Fruit fly (Drosophila melanogaster) whole organism, embryonic: ENCODE measurements around the gene CNMa.

Experiments
- Atf-2 ChIP-seq: fragments of 200-800 bp; sonication (Bioruptor generic); optimal IDR thresholded peaks from 2 replicates; lab custom pipeline; 2016; ENCODE audit warnings: missing biosample characterization, missing genetic modification characterization
- Atf6 ChIP-seq: fragments of 200-800 bp; sonication (Bioruptor generic); IDR thresholded peaks from 2 replicates; pipeline ENCODE4 v1.3.6; 2022; ENCODE audit warnings: missing biosample characterization, missing genetic modification characterization
- CG1024 ChIP-seq: fragments of 200-800 bp; sonication (Bioruptor generic); IDR thresholded peaks from 2 replicates; pipeline ENCODE4 v1.3.6; 2022; ENCODE audit warnings: missing biosample characterization, missing genetic modification characterization
- CG10267 ChIP-seq: fragments of 200-800 bp; sonication (Bioruptor generic); optimal IDR thresholded peaks from 2 replicates; lab custom pipeline; 2018; ENCODE audit warnings: missing biosample characterization, mild to moderate bottlenecking, missing genetic modification characterization, moderate library complexity
- CG11247 ChIP-seq: fragments of 200-800 bp; sonication (Bioruptor generic); IDR thresholded peaks from 2 replicates; pipeline ENCODE4 v1.3.6; 2022; ENCODE audit warnings: missing biosample characterization, missing genetic modification characterization
- CG12391 ChIP-seq: fragments of 200-800 bp; sonication (Bioruptor generic); optimal IDR thresholded peaks from 3 replicates; lab custom pipeline; 2018; ENCODE audit warnings: missing biosample characterization, mild to moderate bottlenecking, missing genetic modification characterization, moderate library complexity
- CG13287 ChIP-seq: fragments of 200-800 bp; sonication (Bioruptor generic); IDR thresholded peaks from 2 replicates; pipeline ENCODE4 v1.3.6; 2022; ENCODE audit warnings: missing biosample characterization, missing genetic modification characterization; ENCODE audit not compliant: partially characterized antibody
- CG14860 ChIP-seq: fragments of 200-800 bp; sonication (Bioruptor generic); IDR thresholded peaks from 3 replicates; pipeline ENCODE4 v1.3.6; 2022; ENCODE audit warnings: missing biosample characterization, missing genetic modification characterization; ENCODE audit not compliant: partially characterized antibody
- CG15514 ChIP-seq: fragments of 200-800 bp; sonication (Bioruptor generic); optimal IDR thresholded peaks from 3 replicates; lab custom pipeline; 2017; ENCODE audit warnings: missing biosample characterization, missing genetic modification characterization, mild to moderate bottlenecking, moderate library complexity, missing genetic modification reagents
- CG16779 ChIP-seq: fragments of 200-800 bp; sonication (Bioruptor generic); IDR thresholded peaks from 2 replicates; pipeline ENCODE4 v1.3.6; 2022; ENCODE audit warnings: missing biosample characterization, missing genetic modification characterization
- CG2199 ChIP-seq: fragments of 200-800 bp; sonication (Bioruptor generic); IDR thresholded peaks from 3 replicates; pipeline ENCODE4 v1.3.6; 2022; ENCODE audit warnings: missing biosample characterization, missing genetic modification characterization
- CG3847 ChIP-seq: fragments of 200-800 bp; sonication (Bioruptor generic); IDR thresholded peaks from 2 replicates; pipeline ENCODE4 v1.3.6; 2022; ENCODE audit warnings: missing biosample characterization, missing genetic modification characterization
- CG4707 ChIP-seq: fragments of 200-800 bp; sonication (Bioruptor generic); optimal IDR thresholded peaks from 2 replicates; lab custom pipeline; 2018; ENCODE audit warnings: missing biosample characterization, mild to moderate bottlenecking, missing genetic modification characterization, moderate library complexity
- CG6254 ChIP-seq: fragments of 200-800 bp; sonication (Bioruptor generic); optimal IDR thresholded peaks from 3 replicates; lab custom pipeline; 2017; ENCODE audit warnings: mild to moderate bottlenecking, missing biosample characterization, missing genetic modification reagents, missing genetic modification characterization
- CG6683 ChIP-seq: fragments of 200-800 bp; sonication (Bioruptor generic); optimal IDR thresholded peaks from 2 replicates; lab custom pipeline; 2017; ENCODE audit warnings: missing biosample characterization, mild to moderate bottlenecking, missing genetic modification characterization, missing genetic modification reagents
- CG6813 ChIP-seq: fragments of 200-800 bp; sonication (Bioruptor generic); optimal IDR thresholded peaks from 2 replicates; lab custom pipeline; 2017; ENCODE audit warnings: missing biosample characterization, missing genetic modification characterization, mild to moderate bottlenecking, moderate library complexity, missing genetic modification reagents
- CG7271 ChIP-seq: fragments of 200-800 bp; sonication (Bioruptor generic); optimal IDR thresholded peaks from 2 replicates; lab custom pipeline; 2018; ENCODE audit warnings: missing biosample characterization, mild to moderate bottlenecking, missing genetic modification characterization, moderate library complexity
- CG9437 ChIP-seq: fragments of 200-800 bp; sonication (Bioruptor generic); optimal IDR thresholded peaks from 2 replicates; lab custom pipeline; 2018; ENCODE audit warnings: missing biosample characterization, mild to moderate bottlenecking, missing genetic modification characterization
- CG9817 ChIP-seq: fragments of 200-800 bp; sonication (Bioruptor generic); optimal IDR thresholded peaks from 2 replicates; lab custom pipeline; 2018; ENCODE audit warnings: missing biosample characterization, mild to moderate bottlenecking, missing genetic modification characterization, moderate library complexity
- D ChIP-seq, 2 experiments: fragments of 200-800 bp in 1 of 2; fragments of >200 bp in 1 of 2; sonication (Bioruptor generic) in 1 of 2; optimal IDR thresholded peaks; 2 replicates in 1 of 2; 3 replicates in 1 of 2; lab custom pipeline; 2017; ENCODE audit warnings: mild to moderate bottlenecking in 1 of 2, missing biosample characterization in 1 of 2, missing genetic modification characterization in 1 of 2, missing genetic modification reagents in 1 of 2
- Fer1 ChIP-seq: fragments of 200-800 bp; sonication (Bioruptor generic); optimal IDR thresholded peaks from 2 replicates; lab custom pipeline; 2017; ENCODE audit warnings: missing biosample characterization, mild to moderate bottlenecking, missing genetic modification characterization
- HLH3B ChIP-seq: fragments of 200-800 bp; sonication (Bioruptor generic); IDR thresholded peaks from 2 replicates; pipeline ENCODE4 v1.3.6; 2022; ENCODE audit warnings: missing biosample characterization, missing genetic modification characterization
- Hr51 ChIP-seq, 2 experiments: fragments of 200-800 bp; sonication (Bioruptor generic); optimal IDR thresholded peaks; 2 replicates in 1 of 2; 3 replicates in 1 of 2; lab custom pipeline; 2016 to 2018; ENCODE audit warnings: missing biosample characterization in 2 of 2, missing genetic modification characterization in 2 of 2, mild to moderate bottlenecking in 1 of 2, moderate library complexity in 1 of 2
- Kr ChIP-seq: fragments of 200-800 bp; sonication (Bioruptor generic); optimal IDR thresholded peaks from 2 replicates; lab custom pipeline; 2017; ENCODE audit warnings: missing biosample characterization, mild to moderate bottlenecking, missing genetic modification characterization
- Lpt ChIP-seq: fragments of >200 bp; optimal IDR thresholded peaks from 2 replicates; lab custom pipeline; 2018; ENCODE audit warnings: missing biosample characterization, missing genetic modification characterization
- Mad ChIP-seq: fragments of 200-800 bp; sonication (Bioruptor generic); optimal IDR thresholded peaks from 2 replicates; lab custom pipeline; 2016; ENCODE audit warnings: missing biosample characterization, missing genetic modification characterization
- Nf-YA ChIP-seq: fragments of 200-800 bp; sonication (Bioruptor generic); IDR thresholded peaks from 2 replicates; pipeline ENCODE4 v1.3.6; 2022; ENCODE audit warnings: missing biosample characterization, missing genetic modification characterization
- Optix ChIP-seq: fragments of 200-800 bp; sonication (Bioruptor generic); IDR thresholded peaks from 3 replicates; pipeline ENCODE4 v1.3.6; 2022; ENCODE audit warnings: missing biosample characterization, missing genetic modification characterization
- Ptx1 ChIP-seq: fragments of 200-800 bp; sonication (Bioruptor generic); IDR thresholded peaks from 2 replicates; pipeline ENCODE4 v1.3.6; 2022; ENCODE audit warnings: missing biosample characterization, missing genetic modification characterization
- Rx ChIP-seq: fragments of 200-800 bp; sonication (Bioruptor generic); IDR thresholded peaks from 2 replicates; pipeline ENCODE4 v1.3.6; 2022; ENCODE audit warnings: missing biosample characterization, missing genetic modification characterization
- Side ChIP-seq: fragments of 200-800 bp; sonication (Bioruptor generic); optimal IDR thresholded peaks from 2 replicates; lab custom pipeline; 2016; ENCODE audit warnings: missing biosample characterization, missing genetic modification characterization
- Ssrp ChIP-seq: fragments of 200-800 bp; sonication (Bioruptor generic); optimal IDR thresholded peaks from 2 replicates; lab custom pipeline; 2018; ENCODE audit warnings: missing biosample characterization, mild to moderate bottlenecking, missing genetic modification characterization, moderate library complexity
- Taf1 ChIP-seq: fragments of 200-800 bp; sonication (Bioruptor generic); IDR thresholded peaks from 2 replicates; pipeline ENCODE4 v1.3.6; 2022; ENCODE audit warnings: missing biosample characterization, missing genetic modification characterization
- Xbp1 ChIP-seq: fragments of 200-800 bp; sonication (Bioruptor generic); optimal IDR thresholded peaks from 3 replicates; lab custom pipeline; 2016; ENCODE audit warnings: missing biosample characterization, mild to moderate bottlenecking, missing genetic modification characterization
- ato ChIP-seq: fragments of 200-800 bp; sonication (Bioruptor generic); IDR thresholded peaks from 2 replicates; pipeline ENCODE4 v1.3.6; 2022; ENCODE audit warnings: missing biosample characterization, missing genetic modification characterization; ENCODE audit not compliant: partially characterized antibody
- bcd ChIP-seq: fragments of 200-800 bp; sonication (Bioruptor generic); optimal IDR thresholded peaks from 2 replicates; lab custom pipeline; 2017; ENCODE audit warnings: missing biosample characterization, mild to moderate bottlenecking, missing genetic modification characterization
- dati ChIP-seq: fragments of 200-800 bp; sonication (Bioruptor generic); IDR thresholded peaks from 2 replicates; pipeline ENCODE4 v1.3.6; 2022; ENCODE audit warnings: missing biosample characterization, missing genetic modification characterization
- jumu ChIP-seq: fragments of 200-800 bp; sonication (Bioruptor generic); optimal IDR thresholded peaks from 3 replicates; lab custom pipeline; 2016; ENCODE audit warnings: missing biosample characterization, missing genetic modification characterization
- lola ChIP-seq, 3 experiments: fragments of >200 bp in 2 of 3; fragments of 200-800 bp in 1 of 3; sonication (Bioruptor generic) in 1 of 3; optimal IDR thresholded peaks; 2 replicates each; lab custom pipeline; 2017 to 2019; ENCODE audit warnings: missing biosample characterization in 3 of 3, missing genetic modification characterization in 3 of 3, mild to moderate bottlenecking in 1 of 3, moderate library complexity in 1 of 3
- nerfin-1 ChIP-seq: fragments of 200-800 bp; sonication (Bioruptor generic); optimal IDR thresholded peaks from 3 replicates; lab custom pipeline; 2019; ENCODE audit warnings: missing biosample characterization, mild to moderate bottlenecking, missing genetic modification characterization, moderate library complexity
- pita ChIP-seq: fragments of 200-800 bp; sonication (Bioruptor generic); optimal IDR thresholded peaks from 2 replicates; lab custom pipeline; 2017; ENCODE audit warnings: missing biosample characterization, mild to moderate bottlenecking, missing genetic modification characterization
- pzg ChIP-seq: fragments of 200-800 bp; sonication (Bioruptor generic); optimal IDR thresholded peaks from 3 replicates; lab custom pipeline; 2018; ENCODE audit warnings: missing biosample characterization, mild to moderate bottlenecking, missing genetic modification characterization, moderate library complexity
- rib ChIP-seq: fragments of 200-800 bp; sonication (Bioruptor generic); IDR thresholded peaks from 2 replicates; pipeline ENCODE4 v1.3.6; 2022; ENCODE audit warnings: missing biosample characterization, missing genetic modification characterization
- slbo ChIP-seq: fragments of 200-800 bp; sonication (Bioruptor generic); IDR thresholded peaks from 2 replicates; pipeline ENCODE4 v1.3.6; 2022; ENCODE audit warnings: missing biosample characterization, missing genetic modification characterization
- stc ChIP-seq: fragments of 200-800 bp; sonication (Bioruptor generic); IDR thresholded peaks from 2 replicates; pipeline ENCODE4 v1.3.6; 2022; ENCODE audit warnings: missing biosample characterization, missing genetic modification characterization
- tup ChIP-seq: fragments of 200-800 bp; sonication (Bioruptor generic); optimal IDR thresholded peaks from 2 replicates; lab custom pipeline; 2016; ENCODE audit warnings: missing biosample characterization, mild to moderate bottlenecking, missing genetic modification characterization, moderate library complexity
- unpg ChIP-seq: fragments of 200-800 bp; sonication (Bioruptor generic); optimal IDR thresholded peaks from 3 replicates; lab custom pipeline; 2018; ENCODE audit warnings: missing biosample characterization, mild to moderate bottlenecking, missing genetic modification characterization, moderate library complexity

The CNMa gene

DNA sequence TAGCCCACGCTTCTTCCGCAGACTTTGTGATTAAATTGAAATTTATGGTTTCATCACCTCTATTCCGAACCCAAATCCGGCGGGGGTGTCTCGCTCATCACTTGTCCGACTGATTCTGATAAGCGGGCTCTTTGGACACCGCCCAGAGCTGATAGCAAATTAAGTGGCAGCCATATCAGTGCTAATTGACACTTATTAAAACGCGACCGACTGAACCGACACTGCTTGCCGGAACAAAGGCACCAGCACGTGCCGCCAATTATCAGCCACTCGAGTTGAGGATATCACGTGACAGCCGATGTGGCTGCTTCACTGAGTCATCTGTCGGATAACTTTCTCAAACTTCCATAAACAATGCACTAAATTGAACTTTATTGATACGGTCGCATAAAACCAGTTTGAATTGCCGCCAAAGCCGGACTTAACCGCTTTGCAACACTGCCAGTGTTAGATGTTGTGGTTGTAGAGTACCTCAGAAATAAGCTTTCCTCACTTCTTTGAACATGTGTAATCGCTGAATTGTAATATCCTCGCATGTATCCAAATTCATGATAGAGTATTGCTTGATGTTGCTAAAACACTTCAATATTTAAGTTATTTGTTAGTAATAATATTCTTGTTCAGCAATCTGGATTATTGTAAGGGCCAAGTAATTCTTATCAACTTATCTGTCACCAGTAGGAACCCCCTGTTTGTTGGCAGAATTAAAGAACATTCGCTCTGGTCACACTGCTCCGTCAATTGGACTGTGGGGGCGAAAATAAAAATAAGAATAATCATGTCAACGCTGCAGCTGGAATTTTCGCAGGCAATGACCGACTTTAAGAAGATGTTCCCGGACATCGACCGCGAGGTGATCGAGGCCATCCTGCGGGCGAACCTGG is 1.3 kb upstream of the CNMa start, which contains the start of gene CG12024 (continued):
- TF ChIP-seq CG13287 (GFP tag; lab: Robert Waterston, UW): peak; percentile 15; the same call in 1 of the 2 replicates
- TF ChIP-seq CG16779 (GFP tag; lab: Robert Waterston, UW): no peak
- peak; percentile 41 for TF ChIP-seq CG6683
- TF ChIP-seq HLH3B (GFP tag; lab: Robert Waterston, UW): no peak; the same call in 1 of the 2 replicates
- TF ChIP-seq Xbp1 (GFP tag; lab: Kevin White, UChicago): peak; percentile 82
- peak; percentile 68 for TF ChIP-seq Ptx1 (GFP tag; lab: Robert Waterston, UW)
- TF ChIP-seq Hr51 (GFP tag; optimal IDR thresholded peaks at IDR 0.05; lab: Kevin White, UChicago): peak; percentile 71 to 75
- TF ChIP-seq CG6254: peak; percentile 97
- TF ChIP-seq D (optimal IDR thresholded peaks at IDR 0.05; lab: Kevin White, UChicago): no peak
- peak; percentile 39 for TF ChIP-seq D (GFP tag; optimal IDR thresholded peaks at IDR 0.05; lab: Kevin White, UChicago)
- peak; percentile 55; the same call in 1 of the 2 replicates for TF ChIP-seq Atf6 (GFP tag; lab: Robert Waterston, UW)
- TF ChIP-seq Nf-YA: no peak
- 0 out of 2 replicates have a peak, but pooled peaks have one; percentile 7 for TF ChIP-seq Rx (GFP tag; lab: Robert Waterston, UW)
- peak in 2 of 3 experiments; percentile 62 to 90 for TF ChIP-seq lola (GFP tag; optimal IDR thresholded peaks at IDR 0.05; lab: Kevin White, UChicago)
- TF ChIP-seq ato (GFP tag; lab: Robert Waterston, UW): no peak
- peak; percentile 63 for TF ChIP-seq Atf-2 (GFP tag; lab: Kevin White, UChicago)
- no peak for TF ChIP-seq CG6813
- TF ChIP-seq CG14860 (GFP tag; lab: Robert Waterston, UW): no peak
- peak; percentile 8; the same call in 1 of the 2 replicates for TF ChIP-seq CG11247
- no peak for TF ChIP-seq Lpt (GFP tag; lab: Kevin White, UChicago)
- TF ChIP-seq CG12391 (tag; lab: Kevin White, UChicago): peak; percentile 85
- peak; percentile 66 for TF ChIP-seq Taf1 (GFP tag; lab: Robert Waterston, UW)
- TF ChIP-seq bcd (GFP tag; lab: Kevin White, UChicago): peak; percentile 73
- TF ChIP-seq pzg: peak; percentile 91
- TF ChIP-seq CG15514 (GFP tag; lab: Kevin White, UChicago): peak; percentile 87
- TF ChIP-seq Mad (GFP tag; lab: Kevin White, UChicago): peak; percentile 76
- no peak for TF ChIP-seq CG2199
- peak; percentile 74 for TF ChIP-seq jumu (GFP tag; lab: Kevin White, UChicago)
- TF ChIP-seq pita (GFP tag; lab: Kevin White, UChicago): no peak
- peak; percentile 78 for TF ChIP-seq Fer1 (GFP tag; lab: Kevin White, UChicago)
- TF ChIP-seq CG9817: peak; percentile 84
- no peak for TF ChIP-seq CG7271 (tag; lab: Kevin White, UChicago)
- peak; percentile 62 for TF ChIP-seq unpg (GFP tag; lab: Kevin White, UChicago)
- TF ChIP-seq Kr (GFP tag; lab: Kevin White, UChicago): no peak
- TF ChIP-seq stc (GFP tag; lab: Robert Waterston, UW): no peak
- TF ChIP-seq rib (GFP tag; lab: Robert Waterston, UW): no peak
- no peak for TF ChIP-seq CG4707 (GFP tag; lab: Kevin White, UChicago)
- TF ChIP-seq Optix (GFP tag; lab: Robert Waterston, UW): no peak
- peak; percentile 59 for TF ChIP-seq CG9437 (GFP tag; lab: Kevin White, UChicago)
- TF ChIP-seq dati: no peak
- peak; percentile 44 for TF ChIP-seq CG1024 (GFP tag; lab: Robert Waterston, UW)
- peak; percentile 70 for TF ChIP-seq Ssrp (tag; lab: Kevin White, UChicago)
- TF ChIP-seq CG3847 (GFP tag; lab: Robert Waterston, UW): peak; percentile 90
- TF ChIP-seq Side (GFP tag; lab: Kevin White, UChicago): peak; percentile 51
- peak; percentile 43 for TF ChIP-seq tup (GFP tag; lab: Kevin White, UChicago)
- TF ChIP-seq nerfin-1 (tag; lab: Kevin White, UChicago): peak; percentile 55
- TF ChIP-seq slbo: peak; percentile 81
- TF ChIP-seq CG10267 (tag; lab: Kevin White, UChicago): peak; percentile 93
